Worm (Caenorhabditis elegans): ENCODE measurements around the gene C17C3.1.

ce11 chrII:5589690-5590089 is 19.3 kb downstream of the C17C3.1 start, which contains the start of gene C17G10.13:
- TF ChIP-seq bed-3 (GFP tag; optimal IDR thresholded peaks at IDR 0.05) (no peak), nhr-12 (tag; optimal IDR thresholded peaks at IDR 0.05) (no peak), unc-39 (tag; optimal IDR thresholded peaks at IDR 0.05) (no peak)

All from whole organism, mixed stage, embryonic.